Fruit fly (Drosophila melanogaster) whole organism, embryonic: Measurements from ENCODE around the gene CG9932.
A peak's percentile ranks its signal among the peaks of the same experiment; 100 is the strongest.

Experiments
- Atf3 ChIP-seq: fragments of 200-800 bp; sonication (Bioruptor generic); optimal IDR thresholded peaks from 3 replicates; lab custom pipeline; 2016; ENCODE audit warnings: missing biosample characterization, missing genetic modification characterization
- CG11398 ChIP-seq: fragments of 200-800 bp; sonication (Bioruptor generic); optimal IDR thresholded peaks from 2 replicates; lab custom pipeline; 2016; ENCODE audit warnings: missing biosample characterization, missing genetic modification characterization
- CG12104 ChIP-seq: fragments of 200-800 bp; sonication (Bioruptor generic); optimal IDR thresholded peaks from 3 replicates; lab custom pipeline; 2016; ENCODE audit warnings: missing biosample characterization, missing genetic modification characterization
- CG12155 ChIP-seq: fragments of 200-800 bp; sonication (Bioruptor generic); optimal IDR thresholded peaks from 3 replicates; lab custom pipeline; 2016; ENCODE audit warnings: missing biosample characterization, missing genetic modification characterization
- CG13775 ChIP-seq: fragments of 200-800 bp; sonication (Bioruptor generic); optimal IDR thresholded peaks from 3 replicates; lab custom pipeline; 2017; ENCODE audit warnings: missing biosample characterization, mild to moderate bottlenecking, missing genetic modification characterization
- CG14860 ChIP-seq: fragments of 200-800 bp; sonication (Bioruptor generic); IDR thresholded peaks from 3 replicates; pipeline ENCODE4 v1.3.6; 2022; ENCODE audit warnings: missing biosample characterization, missing genetic modification characterization; ENCODE audit not compliant: partially characterized antibody
- CG15696 ChIP-seq: fragments of 200-800 bp; sonication (Bioruptor generic); optimal IDR thresholded peaks from 2 replicates; lab custom pipeline; 2019; ENCODE audit warnings: missing biosample characterization, mild to moderate bottlenecking, missing genetic modification characterization, moderate library complexity
- CG16863 ChIP-seq: fragments of 200-800 bp; sonication (Bioruptor generic); optimal IDR thresholded peaks from 3 replicates; lab custom pipeline; 2016; ENCODE audit warnings: missing biosample characterization, missing genetic modification characterization
- CG18262 ChIP-seq: fragments of 200-800 bp; optimal IDR thresholded peaks from 3 replicates; lab custom pipeline; 2019; ENCODE audit warnings: missing biosample characterization, mild to moderate bottlenecking, missing genetic modification characterization, moderate library complexity
- CG1832 ChIP-seq: fragments of 200-800 bp; sonication (Bioruptor generic); optimal IDR thresholded peaks from 2 replicates; lab custom pipeline; 2017; ENCODE audit warnings: missing biosample characterization, mild to moderate bottlenecking, missing genetic modification characterization, inconsistent platforms
- CG30403 ChIP-seq: fragments of 200-800 bp; sonication (Bioruptor generic); optimal IDR thresholded peaks from 3 replicates; lab custom pipeline; 2016; ENCODE audit warnings: missing biosample characterization, missing genetic modification characterization
- CG31365 ChIP-seq: fragments of 200-800 bp; sonication (Bioruptor generic); optimal IDR thresholded peaks from 2 replicates; lab custom pipeline; 2018; ENCODE audit warnings: missing biosample characterization, mild to moderate bottlenecking, missing genetic modification characterization
- CG4328 ChIP-seq: fragments of 200-800 bp; sonication (Bioruptor generic); optimal IDR thresholded peaks from 3 replicates; lab custom pipeline; 2017; ENCODE audit warnings: missing biosample characterization, missing genetic modification reagents, missing genetic modification characterization
- CG4404 ChIP-seq: fragments of 200-800 bp; sonication (Bioruptor generic); IDR thresholded peaks from 2 replicates; pipeline ENCODE4 v1.3.6; 2022; ENCODE audit warnings: missing biosample characterization, missing genetic modification characterization
- CG4424 ChIP-seq: fragments of 200-800 bp; sonication (Bioruptor generic); optimal IDR thresholded peaks from 3 replicates; lab custom pipeline; 2016; ENCODE audit warnings: missing biosample characterization, missing genetic modification characterization
- CG4854 ChIP-seq: fragments of 200-800 bp; sonication (Bioruptor generic); optimal IDR thresholded peaks from 2 replicates; lab custom pipeline; 2016; ENCODE audit warnings: missing biosample characterization, missing genetic modification characterization, inconsistent platforms
- CG7963 ChIP-seq: fragments of 200-800 bp; sonication (Bioruptor generic); IDR thresholded peaks from 3 replicates; pipeline ENCODE4 v1.3.6; 2022; ENCODE audit warnings: missing biosample characterization, missing genetic modification characterization; ENCODE audit not compliant: partially characterized antibody
- CG7987 ChIP-seq: fragments of 200-800 bp; sonication (Bioruptor generic); optimal IDR thresholded peaks from 2 replicates; lab custom pipeline; 2018; ENCODE audit warnings: missing biosample characterization, mild to moderate bottlenecking, missing genetic modification characterization, moderate library complexity
- CG8765 ChIP-seq: fragments of 200-800 bp; sonication (Bioruptor generic); IDR thresholded peaks from 2 replicates; pipeline ENCODE4 v1.3.6; 2022; ENCODE audit warnings: missing biosample characterization, missing genetic modification characterization
- Chrac-16 ChIP-seq: fragments of 200-800 bp; sonication (Bioruptor generic); optimal IDR thresholded peaks from 3 replicates; lab custom pipeline; 2016; ENCODE audit warnings: missing biosample characterization, missing genetic modification characterization
- D ChIP-seq, 2 experiments: fragments of 200-800 bp in 1 of 2; fragments of >200 bp in 1 of 2; sonication (Bioruptor generic) in 1 of 2; optimal IDR thresholded peaks; 2 replicates in 1 of 2; 3 replicates in 1 of 2; lab custom pipeline; 2017; ENCODE audit warnings: mild to moderate bottlenecking in 1 of 2, missing biosample characterization in 1 of 2, missing genetic modification characterization in 1 of 2, missing genetic modification reagents in 1 of 2
- Dbx ChIP-seq: fragments of 200-800 bp; sonication (Bioruptor generic); IDR thresholded peaks from 3 replicates; pipeline ENCODE4 v1.3.6; 2022; ENCODE audit warnings: missing biosample characterization, missing genetic modification characterization
- Doc2 ChIP-seq: fragments of 200-800 bp; sonication (Bioruptor generic); IDR thresholded peaks from 2 replicates; pipeline ENCODE4 v1.3.6; 2022; ENCODE audit warnings: missing biosample characterization, missing genetic modification characterization
- Gug ChIP-seq: fragments of 200-800 bp; sonication (Bioruptor generic); IDR thresholded peaks from 4 replicates; pipeline ENCODE4 v1.3.6; 2022; ENCODE audit warnings: missing biosample characterization, missing genetic modification characterization
- HLH4C ChIP-seq: fragments of 200-800 bp; sonication (Bioruptor generic); IDR thresholded peaks from 3 replicates; pipeline ENCODE4 v1.3.6; 2022; ENCODE audit warnings: missing biosample characterization, missing genetic modification characterization; ENCODE audit not compliant: partially characterized antibody
- Hsf ChIP-seq: fragments of 200-800 bp; sonication (Bioruptor generic); optimal IDR thresholded peaks from 3 replicates; lab custom pipeline; 2016; ENCODE audit warnings: missing biosample characterization, missing genetic modification characterization
- Lhr ChIP-seq: fragments of 200-800 bp; sonication (Bioruptor generic); optimal IDR thresholded peaks from 3 replicates; lab custom pipeline; 2017; ENCODE audit warnings: mild to moderate bottlenecking, missing biosample characterization, missing genetic modification reagents, missing genetic modification characterization
- MTF-1 ChIP-seq: fragments of 200-800 bp; sonication (Bioruptor generic); optimal IDR thresholded peaks from 2 replicates; lab custom pipeline; 2018; ENCODE audit warnings: missing biosample characterization, mild to moderate bottlenecking, missing genetic modification characterization, borderline replicate concordance
- Mrtf ChIP-seq: fragments of 200-800 bp; sonication (Bioruptor generic); IDR thresholded peaks from 3 replicates; pipeline ENCODE4 v1.3.6; 2022; ENCODE audit warnings: missing biosample characterization, missing genetic modification characterization
- Nf-YB ChIP-seq: fragments of 200-800 bp; sonication (Bioruptor generic); optimal IDR thresholded peaks from 3 replicates; lab custom pipeline; 2019; ENCODE audit warnings: missing biosample characterization, mild to moderate bottlenecking, missing genetic modification characterization, moderate library complexity
- Scr ChIP-seq: fragments of 200-800 bp; sonication (Bioruptor generic); IDR thresholded peaks from 2 replicates; pipeline ENCODE4 v1.3.6; 2022; ENCODE audit warnings: missing biosample characterization, missing genetic modification characterization; ENCODE audit not compliant: partially characterized antibody
- YL-1 ChIP-seq: fragments of 200-800 bp; sonication (Bioruptor generic); optimal IDR thresholded peaks from 3 replicates; lab custom pipeline; 2017; ENCODE audit warnings: missing biosample characterization, mild to moderate bottlenecking, missing genetic modification characterization
- fd102C ChIP-seq: fragments of 200-800 bp; sonication (Bioruptor generic); optimal IDR thresholded peaks from 2 replicates; lab custom pipeline; 2018; ENCODE audit warnings: missing biosample characterization, mild to moderate bottlenecking, missing genetic modification characterization, moderate library complexity
- fu2 ChIP-seq: fragments of 200-800 bp; sonication (Bioruptor generic); optimal IDR thresholded peaks from 2 replicates; lab custom pipeline; 2016; ENCODE audit warnings: missing biosample characterization, missing genetic modification characterization
- h ChIP-seq: fragments of >200 bp; optimal IDR thresholded peaks from 2 replicates; lab custom pipeline; 2017
- her ChIP-seq: fragments of 200-800 bp; sonication (Bioruptor generic); optimal IDR thresholded peaks from 2 replicates; lab custom pipeline; 2016; ENCODE audit warnings: missing biosample characterization, missing genetic modification characterization
- hkb ChIP-seq, 2 experiments: fragments of 200-800 bp in 1 of 2; fragments of >200 bp in 1 of 2; sonication (Bioruptor generic) in 1 of 2; IDR thresholded peaks in 1 of 2; optimal IDR thresholded peaks in 1 of 2; 2 replicates each; pipeline versions ENCODE4 v1.3.6 to Lab custom; 2017 to 2022; ENCODE audit warnings: missing biosample characterization in 1 of 2, missing genetic modification characterization in 1 of 2
- ken ChIP-seq: fragments of 200-800 bp; sonication (Bioruptor generic); IDR thresholded peaks from 3 replicates; pipeline ENCODE4 v1.3.6; 2022; ENCODE audit warnings: missing biosample characterization, missing genetic modification characterization
- lmd ChIP-seq: fragments of 200-800 bp; sonication (Bioruptor generic); IDR thresholded peaks from 2 replicates; pipeline ENCODE4 v1.3.6; 2022; ENCODE audit warnings: missing biosample characterization, missing genetic modification characterization
- mld ChIP-seq: fragments of 200-800 bp; sonication (Bioruptor generic); IDR thresholded peaks from 3 replicates; pipeline ENCODE4 v1.3.6; 2022; ENCODE audit warnings: missing biosample characterization, missing genetic modification characterization; ENCODE audit not compliant: partially characterized antibody
- phol ChIP-seq: fragments of 200-800 bp; sonication (Bioruptor generic); optimal IDR thresholded peaks from 3 replicates; lab custom pipeline; 2018; ENCODE audit warnings: missing biosample characterization, mild to moderate bottlenecking, missing genetic modification characterization, moderate library complexity
- pros ChIP-seq: fragments of 200-800 bp; sonication (Bioruptor generic); optimal IDR thresholded peaks from 3 replicates; lab custom pipeline; 2019; ENCODE audit warnings: missing biosample characterization, mild to moderate bottlenecking, missing genetic modification characterization, moderate library complexity
- ranshi ChIP-seq: fragments of 200-800 bp; sonication (Bioruptor generic); IDR thresholded peaks from 2 replicates; pipeline ENCODE4 v1.3.6; 2022; ENCODE audit warnings: missing biosample characterization, missing genetic modification characterization
- sd ChIP-seq: fragments of 200-800 bp; sonication (Bioruptor generic); optimal IDR thresholded peaks from 3 replicates; lab custom pipeline; 2018; ENCODE audit warnings: missing biosample characterization, mild to moderate bottlenecking, missing genetic modification characterization, moderate library complexity
- sens-2 ChIP-seq: fragments of 200-800 bp; sonication (Bioruptor generic); IDR thresholded peaks from 2 replicates; pipeline ENCODE4 v1.3.6; 2022; ENCODE audit warnings: missing biosample characterization, missing genetic modification characterization
- ttk ChIP-seq: fragments of 200-800 bp; sonication (Bioruptor generic); IDR thresholded peaks from 2 replicates; pipeline ENCODE4 v2.1.2; 2022; ENCODE audit warnings: missing biosample characterization, missing genetic modification characterization
- wor ChIP-seq: fragments of 200-800 bp; sonication (Bioruptor generic); IDR thresholded peaks from 2 replicates; pipeline ENCODE4 v1.3.6; 2022; ENCODE audit warnings: missing biosample characterization, missing genetic modification characterization

The CG9932 gene

dm6 chr2L:13004059-13004870 is 55.7 kb downstream of the CG9932 start, which contains the start of the genes Vha68-1 and mTor (continued):
- peak; percentile 22; the same call in 1 of the 2 replicates for TF ChIP-seq sens-2 (GFP tag; lab: Robert Waterston, UW)
- peak; percentile 71 for TF ChIP-seq Dbx (GFP tag; lab: Robert Waterston, UW)
- peak; percentile 79 for TF ChIP-seq ken
- peak; percentile 86 for TF ChIP-seq lmd (GFP tag; lab: Robert Waterston, UW)
- TF ChIP-seq D (optimal IDR thresholded peaks at IDR 0.05; lab: Kevin White, UChicago), result no peak
- peak; percentile 42 for TF ChIP-seq D (GFP tag; optimal IDR thresholded peaks at IDR 0.05; lab: Kevin White, UChicago)
- TF ChIP-seq Hsf (GFP tag; lab: Kevin White, UChicago), result peak; percentile 80
- TF ChIP-seq fu2 (GFP tag; lab: Kevin White, UChicago), result peak; percentile 74
- peak; percentile 90 for TF ChIP-seq phol
- peak; percentile 63; the same call in 1 of the 2 replicates for TF ChIP-seq CG8765 (GFP tag; lab: Robert Waterston, UW)
- TF ChIP-seq CG4424 (GFP tag; lab: Kevin White, UChicago), result peak; percentile 85
- TF ChIP-seq CG15696 (tag; lab: Kevin White, UChicago), result peak; percentile 73
- TF ChIP-seq CG13775 (GFP tag; lab: Kevin White, UChicago), result peak; percentile 83
- peak; percentile 86 for TF ChIP-seq CG30403
- peak; percentile 59 for TF ChIP-seq ttk
- no peak for TF ChIP-seq MTF-1 (GFP tag; lab: Kevin White, UChicago)
- peak; percentile 84 for TF ChIP-seq ranshi
- peak; percentile 67; the same call in 1 of the 3 replicates for TF ChIP-seq Mrtf (GFP tag; lab: Robert Waterston, UW)
- peak; percentile 85 for TF ChIP-seq Gug (GFP tag; lab: Robert Waterston, UW)
- no peak for TF ChIP-seq Nf-YB (GFP tag; lab: Kevin White, UChicago)
- TF ChIP-seq fd102C, result peak; percentile 9
- TF ChIP-seq CG4854 (GFP tag; lab: Kevin White, UChicago), result peak; percentile 60
- no peak for TF ChIP-seq CG31365
- peak; percentile 84 for TF ChIP-seq HLH4C
- no peak for TF ChIP-seq pros (GFP tag; lab: Kevin White, UChicago)
- TF ChIP-seq CG12155 (GFP tag; lab: Kevin White, UChicago), result peak; percentile 80
- TF ChIP-seq CG18262, result no peak
- TF ChIP-seq CG11398 (GFP tag; lab: Kevin White, UChicago), result peak; percentile 48
- peak; percentile 59; the same call in 1 of the 2 replicates for TF ChIP-seq Doc2
- peak; percentile 63 for TF ChIP-seq CG16863 (GFP tag; lab: Kevin White, UChicago)
- TF ChIP-seq CG1832, result no peak
- peak; percentile 45 for TF ChIP-seq CG7987 (GFP tag; lab: Kevin White, UChicago)
- TF ChIP-seq Chrac-16 (GFP tag; lab: Kevin White, UChicago), result peak; percentile 81
- peak; percentile 83 for TF ChIP-seq CG14860 (GFP tag; lab: Robert Waterston, UW)
- TF ChIP-seq CG4328 (GFP tag; lab: Kevin White, UChicago), result peak; percentile 45
- TF ChIP-seq sd (tag; lab: Kevin White, UChicago), result no peak
- no peak for TF ChIP-seq hkb (optimal IDR thresholded peaks at IDR 0.05; lab: Kevin White, UChicago)
- peak; percentile 48 for TF ChIP-seq hkb (GFP tag; IDR thresholded peaks at IDR 0.05; lab: Robert Waterston, UW)
- TF ChIP-seq Atf3 (GFP tag; lab: Kevin White, UChicago), result peak; percentile 61
- TF ChIP-seq Scr (GFP tag; lab: Robert Waterston, UW), result peak; percentile 90
- no peak for TF ChIP-seq YL-1
- peak; percentile 59 for TF ChIP-seq CG7963 (GFP tag; lab: Robert Waterston, UW)
- no peak for TF ChIP-seq h (lab: Kevin White, UChicago)
- TF ChIP-seq CG12104 (GFP tag; lab: Kevin White, UChicago), result peak; percentile 50
- TF ChIP-seq wor (GFP tag; lab: Robert Waterston, UW), result peak; percentile 48
- peak; percentile 47; the same call in 2 of the 3 replicates for TF ChIP-seq mld
- peak; percentile 81 for TF ChIP-seq CG4404 (GFP tag; lab: Robert Waterston, UW)
- peak; percentile 46 for TF ChIP-seq Lhr (GFP tag; lab: Kevin White, UChicago)
- TF ChIP-seq her (GFP tag; lab: Kevin White, UChicago), result peak; percentile 19
